Fruit fly (Drosophila melanogaster): Measurements from ENCODE around the gene dj.

- no peak for TF ChIP-seq CG12605 (GFP tag; IDR thresholded peaks at IDR 0.05)
- TF ChIP-seq CG14655 (GFP tag; optimal IDR thresholded peaks at IDR 0.05), result peak; percentile 7
- TF ChIP-seq CG34367 (tag; optimal IDR thresholded peaks at IDR 0.05), result no peak
- TF ChIP-seq CG8159 (tag; optimal IDR thresholded peaks at IDR 0.05), result peak; percentile 4
- TF ChIP-seq CG32121 (GFP tag; IDR thresholded peaks at IDR 0.05), result no peak
- no peak for TF ChIP-seq Ets98B (GFP tag; IDR thresholded peaks at IDR 0.05)
- TF ChIP-seq CG15710 (tag; optimal IDR thresholded peaks at IDR 0.05), result no peak
- peak; percentile 99 for TF ChIP-seq EcR (GFP tag; optimal IDR thresholded peaks at IDR 0.05)
- TF ChIP-seq CG13204 (GFP tag; optimal IDR thresholded peaks at IDR 0.05), result peak; percentile 34
- TF ChIP-seq fd96Ca (GFP tag; IDR thresholded peaks at IDR 0.05), result no peak
- no peak for TF ChIP-seq CG4496 (GFP tag; IDR thresholded peaks at IDR 0.05)
- TF ChIP-seq rn (GFP tag; IDR thresholded peaks at IDR 0.05), result no peak
Observed at dm6 chr3R:7107713-7108588, 48.8 kb downstream of the dj start.

Data from whole organism, pupa.